Fruit fly (Drosophila melanogaster): ENCODE results near the gene CG43394.

Gene CG43394

dm6 chr2L:8204996-8205567 lies 59.5 kb downstream of the CG43394 start, which contains the start of gene SLC5A11 (continued):
- TF ChIP-seq gem (tag; optimal IDR thresholded peaks at IDR 0.05) (peak; percentile 98), CG14860 (GFP tag; IDR thresholded peaks at IDR 0.05; ENCODE audit: partially characterized antibody) (0 out of 3 replicates have a peak, but pooled peaks have one; percentile 12), repo (GFP tag; optimal IDR thresholded peaks at IDR 0.05) (peak; percentile 96), Bgb (GFP tag; IDR thresholded peaks at IDR 0.05; ENCODE audit: partially characterized antibody) (peak; percentile 38; the same call in 1 of the 2 replicates), CG6683 (GFP tag; optimal IDR thresholded peaks at IDR 0.05) (peak; percentile 95), CG42726 (GFP tag; IDR thresholded peaks at IDR 0.05; ENCODE audit: partially characterized antibody) (0 out of 2 replicates have a peak, but pooled peaks have one; percentile 55), Med (GFP tag) (peak; percentile 100), mam (GFP tag; optimal IDR thresholded peaks at IDR 0.05) (peak; percentile 95), CG7357 (GFP tag; IDR thresholded peaks at IDR 0.05) (peak; percentile 91), grn (GFP tag; optimal IDR thresholded peaks at IDR 0.05) (peak; percentile 97), twi (tag; optimal IDR thresholded peaks at IDR 0.05) (peak; percentile 72), vfl (GFP tag; optimal IDR thresholded peaks at IDR 0.05) (peak; percentile 51), CG31224 (GFP tag; IDR thresholded peaks at IDR 0.05) (peak; percentile 93), Scr (GFP tag; IDR thresholded peaks at IDR 0.05; ENCODE audit: partially characterized antibody) (no peak), CG9215 (GFP tag; IDR thresholded peaks at IDR 0.05) (peak; percentile 93), CG5245 (GFP tag; optimal IDR thresholded peaks at IDR 0.05) (peak; percentile 99), Ets65A (GFP tag) (peak; percentile 100), da (GFP tag; optimal IDR thresholded peaks at IDR 0.05) (peak; percentile 23), CG3847 (GFP tag; IDR thresholded peaks at IDR 0.05) (peak; percentile 100), bowl (GFP tag; IDR thresholded peaks at IDR 0.05) (peak; percentile 82; the same call in 1 of the 2 replicates), CG6254 (GFP tag; optimal IDR thresholded peaks at IDR 0.05) (peak; percentile 89), Myb (GFP tag; optimal IDR thresholded peaks at IDR 0.05) (peak; percentile 43), cas (GFP tag; IDR thresholded peaks at IDR 0.05) (peak; percentile 99), CG10366 (GFP tag; IDR thresholded peaks at IDR 0.05) (peak; percentile 79), unpg (GFP tag; optimal IDR thresholded peaks at IDR 0.05) (peak; percentile 85), CG17568 (GFP tag; optimal IDR thresholded peaks at IDR 0.05) (peak; percentile 90), CG7839 (tag; optimal IDR thresholded peaks at IDR 0.05) (peak; percentile 100), CG3838 (GFP tag; optimal IDR thresholded peaks at IDR 0.05) (peak; percentile 97), CG15269 (tag; optimal IDR thresholded peaks at IDR 0.05) (peak; percentile 97), CG16815 (GFP tag; optimal IDR thresholded peaks at IDR 0.05) (peak; percentile 94), CG7556 (GFP tag; optimal IDR thresholded peaks at IDR 0.05) (peak; percentile 99), CG14965 (GFP tag; optimal IDR thresholded peaks at IDR 0.05; ENCODE audit: borderline replicate concordance) (peak; percentile 78), CG9437 (GFP tag; optimal IDR thresholded peaks at IDR 0.05) (peak; percentile 93), CG4730 (GFP tag; IDR thresholded peaks at IDR 0.05) (peak; percentile 96), CG12299 (tag; optimal IDR thresholded peaks at IDR 0.05) (peak; percentile 85), wdn (GFP tag; IDR thresholded peaks at IDR 0.05) (peak; percentile 82), sens-2 (GFP tag; IDR thresholded peaks at IDR 0.05) (peak; percentile 95), Tbp (GFP tag; optimal IDR thresholded peaks at IDR 0.05) (no peak), nerfin-2 (GFP tag; IDR thresholded peaks at IDR 0.05; ENCODE audit: partially characterized antibody) (no peak), org-1 (GFP tag; optimal IDR thresholded peaks at IDR 0.05) (peak; percentile 100), Gug (GFP tag; IDR thresholded peaks at IDR 0.05) (peak; percentile 87), Mad (GFP tag; optimal IDR thresholded peaks at IDR 0.05) (peak; percentile 53), CG6689 (GFP tag; IDR thresholded peaks at IDR 0.05) (peak; percentile 97), Ravus (GFP tag; IDR thresholded peaks at IDR 0.05) (peak; percentile 64), CG7271 (tag; optimal IDR thresholded peaks at IDR 0.05) (peak; percentile 66), CG2889 (GFP tag; IDR thresholded peaks at IDR 0.05) (peak; percentile 91), Mes4 (GFP tag; optimal IDR thresholded peaks at IDR 0.05) (no peak), Nf-YA (GFP tag; IDR thresholded peaks at IDR 0.05) (peak; percentile 77), ac (GFP tag; optimal IDR thresholded peaks at IDR 0.05) (peak; percentile 88), CoRest (tag; optimal IDR thresholded peaks at IDR 0.05) (peak; percentile 94)

Data from whole organism, embryonic.